Worm (Caenorhabditis elegans): ENCODE data around the gene camt-1.

ce11 chrII:4531880-4532279, 26.9 kb upstream of the camt-1 start, which contains the start of gene sra-32:
- TF ChIP-seq him-1 (tag; optimal IDR thresholded peaks at IDR 0.05) (no peak), W03F9.2 (tag; optimal IDR thresholded peaks at IDR 0.05) (no peak), dao-5 (tag; optimal IDR thresholded peaks at IDR 0.05) (no peak)
